Fruit fly (Drosophila melanogaster) whole organism, embryonic: Measurements from ENCODE around the gene CG17754.

Source experiments
- Ada2b ChIP-seq: fragments of 200-800 bp; sonication (Bioruptor generic); IDR thresholded peaks from 2 replicates; pipeline ENCODE4 v1.3.6; 2022; ENCODE audit warnings: missing biosample characterization, missing genetic modification characterization
- B-H2 ChIP-seq: fragments of 200-800 bp; sonication (Bioruptor generic); optimal IDR thresholded peaks from 2 replicates; lab custom pipeline; 2018; ENCODE audit warnings: missing biosample characterization, mild to moderate bottlenecking, missing genetic modification characterization
- CG10209 ChIP-seq: fragments of 200-800 bp; sonication (Bioruptor generic); optimal IDR thresholded peaks from 3 replicates; lab custom pipeline; 2017; ENCODE audit warnings: missing biosample characterization, mild to moderate bottlenecking, missing genetic modification characterization, missing genetic modification reagents
- CG10267 ChIP-seq: fragments of 200-800 bp; sonication (Bioruptor generic); optimal IDR thresholded peaks from 2 replicates; lab custom pipeline; 2018; ENCODE audit warnings: missing biosample characterization, mild to moderate bottlenecking, missing genetic modification characterization, moderate library complexity
- CG10979 ChIP-seq: fragments of 200-800 bp; sonication (Bioruptor generic); optimal IDR thresholded peaks from 2 replicates; lab custom pipeline; 2018; ENCODE audit warnings: missing biosample characterization, mild to moderate bottlenecking, missing genetic modification characterization, moderate library complexity
- CG12391 ChIP-seq: fragments of 200-800 bp; sonication (Bioruptor generic); optimal IDR thresholded peaks from 3 replicates; lab custom pipeline; 2018; ENCODE audit warnings: missing biosample characterization, mild to moderate bottlenecking, missing genetic modification characterization, moderate library complexity
- CG13775 ChIP-seq: fragments of 200-800 bp; sonication (Bioruptor generic); optimal IDR thresholded peaks from 3 replicates; lab custom pipeline; 2017; ENCODE audit warnings: missing biosample characterization, mild to moderate bottlenecking, missing genetic modification characterization
- CG13894 ChIP-seq: fragments of 200-800 bp; sonication (Bioruptor generic); optimal IDR thresholded peaks from 3 replicates; lab custom pipeline; 2018; ENCODE audit warnings: missing biosample characterization, mild to moderate bottlenecking, missing genetic modification characterization, moderate library complexity
- CG15011 ChIP-seq: fragments of 200-800 bp; sonication (Bioruptor generic); optimal IDR thresholded peaks from 3 replicates; lab custom pipeline; 2018; ENCODE audit warnings: missing biosample characterization, mild to moderate bottlenecking, missing genetic modification characterization
- CG15696 ChIP-seq: fragments of 200-800 bp; sonication (Bioruptor generic); optimal IDR thresholded peaks from 2 replicates; lab custom pipeline; 2019; ENCODE audit warnings: missing biosample characterization, mild to moderate bottlenecking, missing genetic modification characterization, moderate library complexity
- CG17328 ChIP-seq: fragments of 200-800 bp; sonication (Bioruptor generic); IDR thresholded peaks from 2 replicates; pipeline ENCODE4 v1.3.6; 2022; ENCODE audit warnings: missing biosample characterization, missing genetic modification characterization
- CG17359 ChIP-seq: fragments of 200-800 bp; sonication (Bioruptor generic); optimal IDR thresholded peaks from 3 replicates; lab custom pipeline; 2018; ENCODE audit warnings: missing biosample characterization, mild to moderate bottlenecking, missing genetic modification characterization, moderate library complexity
- CG18011 ChIP-seq: fragments of 200-800 bp; sonication (Bioruptor generic); optimal IDR thresholded peaks from 2 replicates; lab custom pipeline; 2017; ENCODE audit warnings: missing biosample characterization, missing genetic modification characterization, mild to moderate bottlenecking, moderate library complexity, missing genotype
- CG2120 ChIP-seq: fragments of 200-800 bp; sonication (Bioruptor generic); optimal IDR thresholded peaks from 3 replicates; lab custom pipeline; 2016; ENCODE audit warnings: missing biosample characterization, missing genetic modification characterization
- CG2712 ChIP-seq: fragments of 200-800 bp; optimal IDR thresholded peaks from 3 replicates; lab custom pipeline; 2019; ENCODE audit warnings: missing biosample characterization, mild to moderate bottlenecking, missing genetic modification characterization, moderate library complexity
- CG34376 ChIP-seq: fragments of 200-800 bp; sonication (Bioruptor generic); optimal IDR thresholded peaks from 2 replicates; lab custom pipeline; 2018; ENCODE audit warnings: missing biosample characterization, mild to moderate bottlenecking, missing genetic modification characterization
- CG34422 ChIP-seq: fragments of 200-800 bp; sonication (Bioruptor generic); IDR thresholded peaks from 3 replicates; pipeline ENCODE4 v1.3.6; 2022; ENCODE audit warnings: missing biosample characterization, missing genetic modification characterization
- CG4424 ChIP-seq: fragments of 200-800 bp; sonication (Bioruptor generic); optimal IDR thresholded peaks from 3 replicates; lab custom pipeline; 2016; ENCODE audit warnings: missing biosample characterization, missing genetic modification characterization
- CG6689 ChIP-seq: fragments of 200-800 bp; sonication (Bioruptor generic); IDR thresholded peaks from 2 replicates; pipeline ENCODE4 v1.3.6; 2022; ENCODE audit warnings: missing biosample characterization, missing genetic modification characterization
- CG8281 ChIP-seq: fragments of 200-800 bp; sonication (Bioruptor generic); optimal IDR thresholded peaks from 2 replicates; lab custom pipeline; 2018; ENCODE audit warnings: missing biosample characterization, mild to moderate bottlenecking, missing genetic modification characterization, moderate library complexity
- CG8388 ChIP-seq: fragments of 200-800 bp; sonication (Bioruptor generic); optimal IDR thresholded peaks from 2 replicates; lab custom pipeline; 2019; ENCODE audit warnings: missing biosample characterization, mild to moderate bottlenecking, missing genetic modification characterization, moderate library complexity
- CG8924 ChIP-seq: fragments of 200-800 bp; optimal IDR thresholded peaks from 3 replicates; lab custom pipeline; 2019; ENCODE audit warnings: missing biosample characterization, mild to moderate bottlenecking, missing genetic modification characterization, moderate library complexity
- CG9727 ChIP-seq: fragments of 200-800 bp; sonication (Bioruptor generic); optimal IDR thresholded peaks from 3 replicates; lab custom pipeline; 2017; ENCODE audit warnings: missing biosample characterization, mild to moderate bottlenecking, missing genetic modification characterization
- Dll ChIP-seq: fragments of 200-800 bp; sonication (Bioruptor generic); IDR thresholded peaks from 4 replicates; pipeline ENCODE4 v1.3.6; 2022; ENCODE audit warnings: missing biosample characterization, missing genetic modification characterization; ENCODE audit not compliant: partially characterized antibody
- Elba2 ChIP-seq: fragments of 200-800 bp; sonication (Bioruptor generic); optimal IDR thresholded peaks from 3 replicates; lab custom pipeline; 2016; ENCODE audit warnings: missing biosample characterization, missing genetic modification characterization
- Fer2 ChIP-seq: fragments of 200-800 bp; sonication (Bioruptor generic); optimal IDR thresholded peaks from 2 replicates; lab custom pipeline; 2018; ENCODE audit warnings: missing biosample characterization, mild to moderate bottlenecking, missing genetic modification characterization, moderate library complexity
- H2.0 ChIP-seq: fragments of 200-800 bp; sonication (Bioruptor generic); IDR thresholded peaks from 2 replicates; pipeline ENCODE4 v1.3.6; 2022; ENCODE audit warnings: missing biosample characterization, missing genetic modification characterization
- HHEX ChIP-seq: fragments of 200-800 bp; sonication (Bioruptor generic); optimal IDR thresholded peaks from 3 replicates; lab custom pipeline; 2017; ENCODE audit warnings: missing biosample characterization, mild to moderate bottlenecking, missing genetic modification characterization, missing genetic modification reagents
- Hsf ChIP-seq: fragments of 200-800 bp; sonication (Bioruptor generic); optimal IDR thresholded peaks from 3 replicates; lab custom pipeline; 2016; ENCODE audit warnings: missing biosample characterization, missing genetic modification characterization
- MTF-1 ChIP-seq: fragments of 200-800 bp; sonication (Bioruptor generic); optimal IDR thresholded peaks from 2 replicates; lab custom pipeline; 2018; ENCODE audit warnings: missing biosample characterization, mild to moderate bottlenecking, missing genetic modification characterization, borderline replicate concordance
- Optix ChIP-seq: fragments of 200-800 bp; sonication (Bioruptor generic); IDR thresholded peaks from 3 replicates; pipeline ENCODE4 v1.3.6; 2022; ENCODE audit warnings: missing biosample characterization, missing genetic modification characterization
- Six4 ChIP-seq: fragments of 200-800 bp; sonication (Bioruptor generic); optimal IDR thresholded peaks from 2 replicates; lab custom pipeline; 2016; ENCODE audit warnings: missing biosample characterization, missing genetic modification characterization
- abd-A ChIP-seq: fragments of 200-800 bp; sonication (Bioruptor generic); optimal IDR thresholded peaks from 3 replicates; lab custom pipeline; 2019; ENCODE audit warnings: missing biosample characterization, mild to moderate bottlenecking, missing genetic modification characterization, moderate library complexity
- chif ChIP-seq, 2 experiments: fragments of 200-800 bp; sonication (Bioruptor generic); optimal IDR thresholded peaks; 3 replicates each; lab custom pipeline; 2016; ENCODE audit warnings: missing biosample characterization in 2 of 2, missing genetic modification characterization in 2 of 2
- crp ChIP-seq, 2 experiments: fragments of 200-800 bp; sonication (Bioruptor generic); optimal IDR thresholded peaks; 2 replicates in 1 of 2; 3 replicates in 1 of 2; lab custom pipeline; 2017; ENCODE audit warnings: missing biosample characterization in 2 of 2, missing genetic modification characterization in 2 of 2, mild to moderate bottlenecking in 1 of 2, moderate library complexity in 1 of 2
- dati ChIP-seq: fragments of 200-800 bp; sonication (Bioruptor generic); IDR thresholded peaks from 2 replicates; pipeline ENCODE4 v1.3.6; 2022; ENCODE audit warnings: missing biosample characterization, missing genetic modification characterization
- dmrt99B ChIP-seq: fragments of 200-800 bp; sonication (Bioruptor generic); optimal IDR thresholded peaks from 2 replicates; lab custom pipeline; 2018; ENCODE audit warnings: missing biosample characterization, mild to moderate bottlenecking, missing genetic modification characterization, moderate library complexity
- grau ChIP-seq: fragments of 200-800 bp; optimal IDR thresholded peaks from 3 replicates; lab custom pipeline; 2019; ENCODE audit warnings: missing biosample characterization, mild to moderate bottlenecking, missing genetic modification characterization, moderate library complexity
- grn ChIP-seq: fragments of 200-800 bp; sonication (Bioruptor generic); optimal IDR thresholded peaks from 3 replicates; lab custom pipeline; 2017; ENCODE audit warnings: missing biosample characterization, missing genetic modification characterization
- gsb ChIP-seq: fragments of 200-800 bp; sonication (Bioruptor generic); IDR thresholded peaks from 2 replicates; pipeline ENCODE4 v1.3.6; 2022; ENCODE audit warnings: missing biosample characterization, missing genetic modification characterization
- ken ChIP-seq: fragments of 200-800 bp; sonication (Bioruptor generic); IDR thresholded peaks from 3 replicates; pipeline ENCODE4 v1.3.6; 2022; ENCODE audit warnings: missing biosample characterization, missing genetic modification characterization
- lmd ChIP-seq: fragments of 200-800 bp; sonication (Bioruptor generic); IDR thresholded peaks from 2 replicates; pipeline ENCODE4 v1.3.6; 2022; ENCODE audit warnings: missing biosample characterization, missing genetic modification characterization
- lola ChIP-seq, 3 experiments: fragments of >200 bp in 2 of 3; fragments of 200-800 bp in 1 of 3; sonication (Bioruptor generic) in 1 of 3; optimal IDR thresholded peaks; 2 replicates each; lab custom pipeline; 2017 to 2019; ENCODE audit warnings: missing biosample characterization in 3 of 3, missing genetic modification characterization in 3 of 3, mild to moderate bottlenecking in 1 of 3, moderate library complexity in 1 of 3
- lov ChIP-seq, 2 experiments: fragments of 200-800 bp in 1 of 2; fragments of >200 bp in 1 of 2; sonication (Bioruptor generic) in 1 of 2; IDR thresholded peaks in 1 of 2; optimal IDR thresholded peaks in 1 of 2; 2 replicates in 1 of 2; 3 replicates in 1 of 2; pipeline versions ENCODE4 v1.3.6 to Lab custom; 2017 to 2022; ENCODE audit warnings: missing biosample characterization in 1 of 2, missing genetic modification characterization in 1 of 2
- phol ChIP-seq: fragments of 200-800 bp; sonication (Bioruptor generic); optimal IDR thresholded peaks from 3 replicates; lab custom pipeline; 2018; ENCODE audit warnings: missing biosample characterization, mild to moderate bottlenecking, missing genetic modification characterization, moderate library complexity
- vnd ChIP-seq: fragments of 200-800 bp; sonication (Bioruptor generic); IDR thresholded peaks from 3 replicates; pipeline ENCODE4 v1.3.6; 2022; ENCODE audit warnings: missing biosample characterization, missing genetic modification characterization; ENCODE audit not compliant: partially characterized antibody
- zfh1 ChIP-seq: fragments of 200-800 bp; sonication (Bioruptor generic); IDR thresholded peaks from 3 replicates; pipeline ENCODE4 v1.3.6; 2022; ENCODE audit warnings: missing biosample characterization, missing genetic modification characterization

The CG17754 gene

dm6 chrX:9291270-9291669 lies 41.0 kb downstream of the CG17754 start:
- TF ChIP-seq CG6689 (GFP tag; lab: Robert Waterston, UW) (no peak), CG8281 (tag; lab: Kevin White, UChicago) (peak; percentile 98), lov (optimal IDR thresholded peaks at IDR 0.05; lab: Kevin White, UChicago) (no peak), lov (GFP tag; IDR thresholded peaks at IDR 0.05; lab: Robert Waterston, UW) (no peak), CG15011 (GFP tag; lab: Kevin White, UChicago) (no peak), gsb (GFP tag; lab: Robert Waterston, UW) (no peak), CG34422 (GFP tag; lab: Robert Waterston, UW) (no peak), CG18011 (GFP tag; lab: Kevin White, UChicago) (no peak)

dm6 chrX:9295518-9295917 lies 45.3 kb downstream of the CG17754 start:
- no peak for TF ChIP-seq MTF-1
- TF ChIP-seq CG13775: peak; percentile 1
- TF ChIP-seq CG13894 (tag; lab: Kevin White, UChicago): no peak
- no peak for TF ChIP-seq Dll (GFP tag; lab: Robert Waterston, UW)
- TF ChIP-seq crp (GFP tag; optimal IDR thresholded peaks at IDR 0.05; lab: Kevin White, UChicago): no peak
- peak; percentile 35 for TF ChIP-seq CG12391
- no peak for TF ChIP-seq Six4 (GFP tag; lab: Kevin White, UChicago)
- peak; percentile 31 for TF ChIP-seq CG9727 (GFP tag; lab: Kevin White, UChicago)
- peak; percentile 71 for TF ChIP-seq zfh1
- no peak for TF ChIP-seq abd-A (tag; lab: Kevin White, UChicago)
- TF ChIP-seq grau: no peak
- TF ChIP-seq lmd: peak; percentile 22; the same call in 1 of the 2 replicates
- peak; percentile 56; the same call in 1 of the 2 replicates for TF ChIP-seq CG17328 (GFP tag; lab: Robert Waterston, UW)
- no peak for TF ChIP-seq Elba2 (GFP tag; lab: Kevin White, UChicago)
- TF ChIP-seq CG17359 (tag; lab: Kevin White, UChicago): no peak
- no peak for TF ChIP-seq CG15696 (tag; lab: Kevin White, UChicago)
- peak; percentile 57 for TF ChIP-seq CG2712 (tag; lab: Kevin White, UChicago)
- TF ChIP-seq lola (GFP tag; optimal IDR thresholded peaks at IDR 0.05; lab: Kevin White, UChicago): peak in 1 of 3 experiments; percentile 51
- TF ChIP-seq vnd: no peak
- TF ChIP-seq Optix: no peak
- peak; percentile 4 for TF ChIP-seq Hsf (GFP tag; lab: Kevin White, UChicago)
- TF ChIP-seq CG10209: no peak
- TF ChIP-seq CG2120: no peak
- no peak for TF ChIP-seq Fer2 (tag; lab: Kevin White, UChicago)
- no peak for TF ChIP-seq B-H2 (GFP tag; lab: Kevin White, UChicago)
- no peak for TF ChIP-seq grn (GFP tag; lab: Kevin White, UChicago)
- TF ChIP-seq CG6689 (GFP tag; lab: Robert Waterston, UW): peak; percentile 44; the same call in 1 of the 2 replicates
- peak; percentile 33 for TF ChIP-seq phol (tag; lab: Kevin White, UChicago)
- TF ChIP-seq dmrt99B (tag; lab: Kevin White, UChicago): peak; percentile 17
- TF ChIP-seq ken: peak; percentile 37; the same call in 1 of the 3 replicates
- TF ChIP-seq gsb (GFP tag; lab: Robert Waterston, UW): no peak
- TF ChIP-seq H2.0: peak; percentile 10; the same call in 1 of the 2 replicates
- TF ChIP-seq dati (GFP tag; lab: Robert Waterston, UW): no peak
- TF ChIP-seq CG10267 (tag; lab: Kevin White, UChicago): peak; percentile 16
- peak; percentile 34 for TF ChIP-seq CG8388 (GFP tag; lab: Kevin White, UChicago)
- TF ChIP-seq CG10979 (tag; lab: Kevin White, UChicago): peak; percentile 61
- TF ChIP-seq HHEX (GFP tag; lab: Kevin White, UChicago): no peak
- no peak for TF ChIP-seq CG8924 (tag; lab: Kevin White, UChicago)
- TF ChIP-seq CG4424 (GFP tag; lab: Kevin White, UChicago): peak; percentile 33
- TF ChIP-seq CG34376 (GFP tag; lab: Kevin White, UChicago): no peak
- no peak for TF ChIP-seq Ada2b
- peak in 1 of 2 experiments; percentile 29 for TF ChIP-seq chif (GFP tag; optimal IDR thresholded peaks at IDR 0.05; lab: Kevin White, UChicago)
